Worm (Caenorhabditis elegans) whole organism, L4/young adult: Measurements from ENCODE around the gene rig-3.
"Not testable (repeated sequence)": the region's sequence is repeated elsewhere in the genome, so short reads cannot be mapped to it uniquely, and the experiment has no call there.

ENCODE experiments used
- W03F9.2 ChIP-seq: fragments of 150-350 bp; optimal IDR thresholded peaks from 2 replicates; lab custom pipeline; 2014; ENCODE audit warnings: missing biosample characterization, missing genetic modification characterization
- dao-5 ChIP-seq: sonication (generic microtip); optimal IDR thresholded peaks from 2 replicates; lab custom pipeline; 2016; ENCODE audit warnings: missing genotype, missing genetic modification characterization, moderate library complexity, missing compliant biosample characterization
- him-1 ChIP-seq: sonication (generic microtip); optimal IDR thresholded peaks from 2 replicates; lab custom pipeline; 2016; ENCODE audit warnings: missing genotype, missing genetic modification reagents, missing genetic modification characterization, missing compliant biosample characterization

The rig-3 gene

DNA sequence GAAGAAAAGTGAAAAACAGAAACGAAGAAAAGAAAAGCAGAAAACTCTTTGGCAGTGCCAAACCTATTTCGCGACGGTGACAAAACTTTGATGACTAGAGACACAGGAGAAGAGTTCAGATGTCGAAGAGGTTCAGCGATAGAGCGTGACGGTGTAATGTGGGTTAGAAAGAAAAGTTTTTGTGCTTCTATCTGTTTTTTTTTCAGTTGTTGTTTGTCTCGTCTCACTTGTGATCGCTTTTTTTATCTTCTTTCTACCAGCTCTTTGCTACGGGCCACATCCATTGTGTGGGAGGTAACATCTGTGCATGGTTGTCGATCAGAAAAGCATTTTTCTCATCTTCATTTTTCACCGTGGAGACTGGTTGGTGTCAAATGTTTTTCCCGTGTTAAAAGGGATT lies 27.6 kb upstream of the rig-3 start, which contains the start of gene F41B4.1:
Gene F41B4.1 (minus strand): TSS at position 23 of the 400 bp plus-strand sequence.
- TF ChIP-seq W03F9.2 (tag; lab: Kevin White, UChicago): no peak
- TF ChIP-seq dao-5: no peak
- no peak for TF ChIP-seq him-1

- TF ChIP-seq dao-5 (no peak), W03F9.2 (tag; lab: Kevin White, UChicago) (no peak), him-1 (no peak)
Observed at ce11 chrX:6835166-6835565, 18.3 kb upstream of the rig-3 start, which contains the start of gene F41B4.2. F41B4.2 (minus strand) TSS chrX:6835266.

DNA sequence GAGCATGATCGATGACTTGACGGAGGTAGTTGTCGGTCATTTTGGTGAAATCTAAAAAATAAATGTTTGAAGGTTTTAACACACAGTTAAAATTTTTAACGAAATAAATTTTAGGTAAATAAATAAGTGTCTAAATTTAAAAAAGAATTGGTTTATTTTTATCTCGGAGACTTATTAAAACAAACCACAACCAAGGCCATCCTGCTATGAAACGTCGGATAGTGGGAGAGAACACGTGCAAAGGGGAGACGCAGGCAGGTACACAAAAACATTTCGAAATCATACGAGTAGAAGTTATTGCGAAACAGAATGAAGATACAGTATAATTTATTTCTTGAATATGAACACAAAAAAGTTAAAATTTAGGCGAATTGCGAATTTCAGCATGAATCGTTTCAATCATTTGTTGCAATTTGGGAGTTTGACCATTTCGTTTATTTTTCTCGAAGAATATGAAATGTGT lies 17.3 kb upstream of the rig-3 start, which contains the start of gene F41B4.3:
Gene F41B4.3 (minus strand): TSS at position 51 of the 463 bp plus-strand sequence.
- no peak for TF ChIP-seq W03F9.2 (tag; lab: Kevin White, UChicago)
- no peak for TF ChIP-seq dao-5

- peak; percentile 55 for TF ChIP-seq W03F9.2 (tag; lab: Kevin White, UChicago)
- TF ChIP-seq dao-5: no peak
- TF ChIP-seq him-1: peak; percentile 22
Observed at ce11 chrX:6840670-6841308, 12.6 kb upstream of the rig-3 start, which contains the start of the genes glr-6 and asg-2. glr-6 (minus strand) TSS chrX:6840720. asg-2 (plus strand) TSS chrX:6841258.

ce11 chrX:6844394-6845072 lies 8.9 kb upstream of the rig-3 start, which contains the start of gene C53B7.3:
C53B7.3 (plus strand) TSS chrX:6844755.
- TF ChIP-seq dao-5 (no peak), W03F9.2 (tag; lab: Kevin White, UChicago) (no peak), him-1 (no peak)

- TF ChIP-seq dao-5: no peak
- TF ChIP-seq him-1: no peak
- TF ChIP-seq W03F9.2 (tag; lab: Kevin White, UChicago): no peak
Observed at ce11 chrX:6845934-6846333, 7.5 kb upstream of the rig-3 start, which contains the start of gene C53B7.2. C53B7.2 (plus strand) TSS chrX:6846234.

DNA sequence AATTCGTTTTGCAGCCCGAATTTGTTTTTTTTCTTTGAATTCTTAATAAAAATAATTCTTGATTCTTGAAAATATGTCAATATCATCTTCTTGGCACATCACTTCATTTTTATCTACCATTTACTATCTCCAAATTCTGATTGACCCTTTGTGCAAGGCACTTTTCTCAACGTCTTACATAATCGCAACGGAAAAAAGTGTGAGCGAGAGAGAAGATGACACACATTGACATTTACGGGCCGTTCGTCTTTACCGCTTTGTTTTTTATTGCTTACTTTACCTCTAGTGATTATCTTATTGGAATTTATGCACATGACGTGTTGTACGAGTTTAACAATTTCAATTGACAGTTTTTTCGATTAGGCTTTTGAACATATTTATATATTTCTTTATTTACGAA lies 4.8 kb upstream of the rig-3 start:
- TF ChIP-seq dao-5: no peak
- no peak for TF ChIP-seq W03F9.2 (tag; lab: Kevin White, UChicago)
- TF ChIP-seq him-1: no peak

ce11 chrX:6850412-6850811 lies 3.0 kb upstream of the rig-3 start:
- TF ChIP-seq dao-5 (no peak), W03F9.2 (tag; lab: Kevin White, UChicago) (no peak), him-1 (no peak)

- no peak for TF ChIP-seq him-1
- TF ChIP-seq dao-5: no peak
- no peak for TF ChIP-seq W03F9.2 (tag; lab: Kevin White, UChicago)
Observed at ce11 chrX:6856793-6857192, 3.4 kb downstream of the rig-3 start.

- TF ChIP-seq dao-5 (no peak), him-1 (no peak), W03F9.2 (tag; lab: Kevin White, UChicago) (no peak)
Observed at ce11 chrX:6861564-6861963, 8.1 kb downstream of the rig-3 start.

DNA sequence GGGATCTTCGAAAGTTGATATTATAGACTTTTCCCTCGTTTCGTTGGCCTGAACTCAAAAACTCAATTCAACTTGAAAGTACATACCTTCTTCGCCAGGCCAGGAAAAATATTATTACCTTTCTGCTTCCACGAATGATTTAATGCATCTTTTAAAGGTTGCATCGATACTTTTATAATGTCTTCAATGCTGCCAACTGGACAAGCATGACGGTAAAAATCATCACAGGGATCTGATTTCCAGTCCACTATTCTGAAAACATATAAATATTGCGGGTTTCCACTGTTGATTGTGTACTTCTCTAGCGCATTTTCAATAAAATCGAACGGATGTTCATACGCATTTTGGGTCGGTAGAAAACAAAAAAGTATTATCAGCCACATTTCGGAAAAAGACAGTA lies 9.6 kb downstream of the rig-3 start, which contains the start of gene nep-4:
Gene nep-4 (minus strand): TSS at position 393 of the 400 bp plus-strand sequence.
- TF ChIP-seq W03F9.2 (tag; lab: Kevin White, UChicago) (no peak), him-1 (no peak), dao-5 (no peak)

- TF ChIP-seq dao-5 (no peak), him-1 (no peak), W03F9.2 (tag; lab: Kevin White, UChicago) (no peak)
Observed at ce11 chrX:6865839-6866238, 12.4 kb downstream of the rig-3 start, which contains the start of gene odr-10. odr-10 (minus strand) TSS chrX:6865939.

DNA sequence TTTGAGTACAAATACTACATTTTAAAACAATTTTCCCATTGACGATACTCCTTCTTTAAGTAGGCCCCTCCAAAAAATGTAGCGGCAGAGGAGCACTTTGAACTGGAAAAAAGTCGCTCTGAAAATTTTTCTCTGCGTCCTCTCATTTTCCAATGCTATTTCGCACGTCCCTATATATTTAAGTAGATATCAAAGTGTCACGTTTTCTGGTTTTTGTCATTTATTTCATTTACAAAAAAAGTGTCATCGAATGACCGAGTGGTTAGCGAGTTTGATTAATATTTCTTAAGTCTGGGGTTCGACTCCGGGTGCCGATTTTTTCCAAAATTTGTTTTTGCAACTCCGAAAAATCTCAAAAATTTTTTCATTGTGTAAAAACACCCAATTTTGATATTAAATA lies 13.5 kb downstream of the rig-3 start:
- no peak for TF ChIP-seq dao-5
- TF ChIP-seq W03F9.2 (tag; lab: Kevin White, UChicago): no peak
- TF ChIP-seq him-1: no peak

DNA sequence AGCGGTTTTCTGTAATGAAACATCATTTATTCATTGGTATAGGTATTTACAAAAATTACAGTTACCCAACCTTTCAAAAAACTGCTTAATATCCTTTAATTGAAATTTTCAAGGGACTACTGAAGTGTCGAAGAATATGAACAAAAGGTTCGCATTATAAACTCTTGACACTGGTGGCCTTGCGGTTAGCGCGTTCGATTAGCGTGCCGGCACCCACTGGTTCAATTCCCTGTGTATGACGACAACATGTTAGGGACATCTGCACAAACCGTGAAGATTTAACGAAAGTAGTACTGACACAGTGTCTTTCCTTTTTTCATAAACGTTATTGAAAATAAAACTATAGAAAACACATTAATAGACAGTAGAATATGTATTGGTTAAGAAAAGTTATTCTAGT lies 14.3 kb downstream of the rig-3 start:
- TF ChIP-seq dao-5 (peak; percentile 85), W03F9.2 (tag; lab: Kevin White, UChicago) (peak; percentile 47), him-1 (no peak)

DNA sequence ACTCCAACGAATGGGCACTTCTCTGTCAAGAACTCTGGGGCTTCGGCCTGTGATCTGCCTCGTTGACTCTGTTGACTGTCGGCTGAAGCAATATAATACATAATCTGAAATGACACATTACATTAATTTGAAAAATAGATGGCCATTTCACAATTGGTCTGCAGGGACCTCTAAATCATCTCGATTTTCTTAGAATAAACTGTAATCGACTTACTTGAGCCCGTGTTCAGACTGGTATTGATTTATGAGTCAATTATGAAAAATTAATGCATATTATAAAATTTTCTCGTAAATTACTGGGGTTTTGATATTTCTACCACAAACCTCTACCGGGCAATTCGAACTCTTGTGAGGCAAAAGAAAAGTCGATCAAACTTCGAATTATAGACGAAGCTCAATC lies 15.3 kb downstream of the rig-3 start, which contains the start of gene C53B7.6:
Gene C53B7.6 (minus strand): TSS at position 101 of the 400 bp plus-strand sequence.
- TF ChIP-seq dao-5; him-1; W03F9.2 (tag; lab: Kevin White, UChicago): not testable (repeated sequence)
